Worm (Caenorhabditis elegans) whole organism, L4 larva: ENCODE results near the gene nuo-4.

Experiments used
- D1046.2 ChIP-seq: fragments of 200-800 bp; sonication (Bioruptor generic); IDR thresholded peaks from 2 replicates; pipeline ENCODE4 v1.3.6; 2022; ENCODE audit warnings: missing genetic modification characterization, missing compliant biosample characterization
- F10B5.3 ChIP-seq: sonication (generic microtip); optimal IDR thresholded peaks from 2 replicates; lab custom pipeline; 2016; ENCODE audit warnings: mild to moderate bottlenecking, missing genetic modification characterization, missing compliant biosample characterization
- F26F4.8 ChIP-seq: fragments of 200-800 bp; sonication (Bioruptor generic); conservative IDR thresholded peaks from 2 replicates; pipeline ENCODE4 v1.3.6; 2022; ENCODE audit warnings: missing genetic modification characterization, missing compliant biosample characterization
- F37D6.2 ChIP-seq: sonication (generic microtip); optimal IDR thresholded peaks from 2 replicates; lab custom pipeline; 2016; ENCODE audit warnings: mild to moderate bottlenecking, missing genetic modification characterization, missing compliant biosample characterization
- F44E2.7 ChIP-seq: fragments of 200-800 bp; sonication (Bioruptor generic); IDR thresholded peaks from 2 replicates; pipeline ENCODE4 v2.1.2; 2022; ENCODE audit warnings: missing genetic modification characterization, missing compliant biosample characterization
- R02D3.7 ChIP-seq: fragments of 150-350 bp; sonication (generic microtip); optimal IDR thresholded peaks from 3 replicates; lab custom pipeline; 2014; ENCODE audit warnings: missing biosample characterization, missing genetic modification characterization
- T20F7.1 ChIP-seq: fragments of 200-800 bp; sonication (Bioruptor generic); optimal IDR thresholded peaks from 2 replicates; lab custom pipeline; 2018; ENCODE audit warnings: mild to moderate bottlenecking, missing genetic modification characterization, missing compliant biosample characterization
- T26A8.4 ChIP-seq: fragments of 200-800 bp; sonication (Bioruptor generic); IDR thresholded peaks from 2 replicates; pipeline ENCODE4 v1.3.6; 2022; ENCODE audit warnings: missing genetic modification characterization, missing compliant biosample characterization
- arid-1 ChIP-seq: fragments of 200-800 bp; sonication (Bioruptor generic); conservative IDR thresholded peaks from 2 replicates; pipeline ENCODE4 v1.3.6; 2022; ENCODE audit warnings: missing genetic modification reagents, missing genetic modification characterization, missing compliant biosample characterization
- ceh-28 ChIP-seq: fragments of 150-350 bp; optimal IDR thresholded peaks from 2 replicates; lab custom pipeline; 2014; ENCODE audit warnings: missing biosample characterization, missing genetic modification reagents, missing genetic modification characterization
- ces-1 ChIP-seq: fragments of 150-350 bp; sonication (generic microtip); optimal IDR thresholded peaks from 4 replicates; lab custom pipeline; 2014; ENCODE audit warnings: missing biosample characterization, missing genetic modification reagents, missing genetic modification characterization
- cey-2 ChIP-seq: sonication (generic microtip); optimal IDR thresholded peaks from 3 replicates; lab custom pipeline; 2017; ENCODE audit warnings: missing genetic modification characterization, mild to moderate bottlenecking, missing compliant biosample characterization, antibody characterized with exemption, borderline replicate concordance; ENCODE audit not compliant: insufficient read depth
- ctbp-1 ChIP-seq: fragments of 200-800 bp; sonication (Bioruptor generic); IDR thresholded peaks from 2 replicates; pipeline ENCODE4 v1.3.6; 2022; ENCODE audit warnings: missing genetic modification reagents, missing genetic modification characterization, missing compliant biosample characterization
- daf-8 ChIP-seq: fragments of 200-800 bp; sonication (Bioruptor generic); IDR thresholded peaks from 2 replicates; pipeline ENCODE4 v1.3.6; 2022; ENCODE audit warnings: missing genetic modification characterization, missing compliant biosample characterization
- dmd-9 ChIP-seq: fragments of 200-800 bp; sonication (Bioruptor generic); IDR thresholded peaks from 2 replicates; pipeline ENCODE4 v1.3.6; 2022; ENCODE audit warnings: missing genetic modification reagents, missing genetic modification characterization, missing compliant biosample characterization
- dpl-1 ChIP-seq: fragments of 150-350 bp; optimal IDR thresholded peaks from 2 replicates; lab custom pipeline; 2014; ENCODE audit warnings: missing biosample characterization, missing genetic modification reagents, missing genetic modification characterization
- duxl-1 ChIP-seq: sonication (generic microtip); optimal IDR thresholded peaks from 2 replicates; lab custom pipeline; 2016; ENCODE audit warnings: mild to moderate bottlenecking, missing genetic modification characterization, moderate library complexity, missing compliant biosample characterization; ENCODE audit not compliant: poor library complexity
- dve-1 ChIP-seq: sonication (generic microtip); optimal IDR thresholded peaks from 2 replicates; lab custom pipeline; 2017; ENCODE audit warnings: antibody characterized with exemption, mild to moderate bottlenecking, missing genetic modification characterization, missing compliant biosample characterization; ENCODE audit not compliant: insufficient read depth
- egl-27 ChIP-seq: sonication (generic microtip); optimal IDR thresholded peaks from 3 replicates; lab custom pipeline; 2017; ENCODE audit warnings: missing biosample characterization, missing genetic modification reagents, missing genetic modification characterization
- fkh-10 ChIP-seq: fragments of 150-350 bp; optimal IDR thresholded peaks from 2 replicates; lab custom pipeline; 2014; ENCODE audit warnings: missing biosample characterization, missing genetic modification reagents, missing genetic modification characterization
- hlh-11 ChIP-seq: fragments of 200-800 bp; sonication (Bioruptor generic); optimal IDR thresholded peaks from 2 replicates; lab custom pipeline; 2018; ENCODE audit warnings: mild to moderate bottlenecking, missing genetic modification characterization, missing compliant biosample characterization
- hlh-30 ChIP-seq: sonication (generic microtip); optimal IDR thresholded peaks from 2 replicates; lab custom pipeline; 2017; ENCODE audit warnings: antibody characterized with exemption, mild to moderate bottlenecking, missing genetic modification characterization, missing compliant biosample characterization; ENCODE audit not compliant: insufficient read depth
- lim-7 ChIP-seq: fragments of 200-800 bp; sonication (Bioruptor generic); IDR thresholded peaks from 2 replicates; pipeline ENCODE4 v1.3.6; 2022; ENCODE audit warnings: missing genetic modification characterization, missing compliant biosample characterization
- lin-1 ChIP-seq: fragments of 200-800 bp; sonication (Bioruptor generic); IDR thresholded peaks from 2 replicates; pipeline ENCODE4 v1.3.6; 2022; ENCODE audit warnings: missing genetic modification reagents, missing genetic modification characterization, missing compliant biosample characterization
- lin-13 ChIP-seq: fragments of 150-350 bp; optimal IDR thresholded peaks from 2 replicates; lab custom pipeline; 2014; ENCODE audit warnings: missing biosample characterization, missing genetic modification reagents, missing genetic modification characterization
- lin-38 ChIP-seq: fragments of 200-800 bp; sonication (Bioruptor generic); IDR thresholded peaks from 2 replicates; pipeline ENCODE4 v1.3.6; 2022; ENCODE audit warnings: missing genetic modification reagents, missing genetic modification characterization, missing compliant biosample characterization
- lsy-2 ChIP-seq, 2 experiments: fragments of 150-350 bp in 1 of 2; sonication (generic microtip) in 1 of 2; optimal IDR thresholded peaks; 2 replicates each; lab custom pipeline; 2014 to 2017; ENCODE audit warnings: missing biosample characterization in 2 of 2, missing genetic modification characterization in 2 of 2
- madf-5 ChIP-seq, 2 experiments: fragments of 200-800 bp; sonication (Bioruptor generic); IDR thresholded peaks; 2 replicates each; pipeline ENCODE4 v1.3.6; 2022; ENCODE audit warnings: missing compliant biosample characterization in 2 of 2, missing genetic modification characterization in 2 of 2
- mdl-1 ChIP-seq, 2 experiments: fragments of 150-350 bp in 1 of 2; sonication (generic microtip) in 1 of 2; optimal IDR thresholded peaks; 2 replicates each; lab custom pipeline; 2014 to 2017; ENCODE audit warnings: missing biosample characterization in 2 of 2, missing genetic modification characterization in 2 of 2
- mdt-29 ChIP-seq: fragments of 200-800 bp; sonication (Bioruptor generic); IDR thresholded peaks from 2 replicates; pipeline ENCODE4 v1.3.6; 2022; ENCODE audit warnings: missing genetic modification reagents, missing genetic modification characterization, missing compliant biosample characterization
- mxl-3 ChIP-seq: fragments of 200-800 bp; sonication (Bioruptor generic); optimal IDR thresholded peaks from 2 replicates; lab custom pipeline; 2018; ENCODE audit warnings: mild to moderate bottlenecking, missing genetic modification characterization, missing compliant biosample characterization
- nhr-10 ChIP-seq: fragments of 150-350 bp; optimal IDR thresholded peaks from 2 replicates; lab custom pipeline; 2014; ENCODE audit warnings: missing biosample characterization, missing genetic modification characterization
- nhr-102 ChIP-seq: sonication (generic microtip); optimal IDR thresholded peaks from 2 replicates; lab custom pipeline; 2016; ENCODE audit warnings: mild to moderate bottlenecking, missing genetic modification characterization, moderate library complexity, missing compliant biosample characterization
- nhr-11 ChIP-seq: fragments of 150-350 bp; optimal IDR thresholded peaks from 2 replicates; lab custom pipeline; 2014; ENCODE audit warnings: missing biosample characterization, missing genetic modification characterization
- nhr-111 ChIP-seq: fragments of 200-800 bp; sonication (Bioruptor generic); optimal IDR thresholded peaks from 2 replicates; lab custom pipeline; 2018; ENCODE audit warnings: mild to moderate bottlenecking, missing genetic modification characterization, missing compliant biosample characterization
- nhr-28 ChIP-seq: fragments of 150-350 bp; optimal IDR thresholded peaks from 2 replicates; lab custom pipeline; 2014; ENCODE audit warnings: missing biosample characterization, missing genetic modification characterization
- nhr-41 ChIP-seq: fragments of 200-800 bp; sonication (Bioruptor generic); IDR thresholded peaks from 2 replicates; pipeline ENCODE4 v1.3.6; 2022; ENCODE audit warnings: missing genetic modification reagents, missing genetic modification characterization, missing compliant biosample characterization
- nhr-42 ChIP-seq: fragments of 200-800 bp; sonication (Bioruptor generic); IDR thresholded peaks from 2 replicates; pipeline ENCODE4 v1.3.6; 2022; ENCODE audit warnings: missing genetic modification characterization, missing compliant biosample characterization
- nhr-48 ChIP-seq: sonication (generic microtip); optimal IDR thresholded peaks from 2 replicates; lab custom pipeline; 2016; ENCODE audit warnings: mild to moderate bottlenecking, missing genetic modification characterization, missing compliant biosample characterization
- pha-4 ChIP-seq, 2 experiments: fragments of 150-350 bp in 1 of 2; fragments of 200-800 bp in 1 of 2; sonication (Bioruptor generic) in 1 of 2; IDR thresholded peaks in 1 of 2; optimal IDR thresholded peaks in 1 of 2; 2 replicates each; pipeline versions ENCODE4 v1.3.6 to Lab custom; 2014 to 2022; ENCODE audit warnings: missing genetic modification characterization in 2 of 2, missing genetic modification reagents in 2 of 2, missing biosample characterization in 1 of 2, missing compliant biosample characterization in 1 of 2
- pqm-1 ChIP-seq: sonication (generic microtip); optimal IDR thresholded peaks from 2 replicates; lab custom pipeline; 2017; ENCODE audit warnings: missing biosample characterization, missing genetic modification characterization
- rbr-2 ChIP-seq: sonication (generic microtip); optimal IDR thresholded peaks from 2 replicates; lab custom pipeline; 2016; ENCODE audit warnings: missing genotype, missing genetic modification characterization, missing compliant biosample characterization
- sdz-12 ChIP-seq: fragments of 200-800 bp; sonication (Bioruptor generic); optimal IDR thresholded peaks from 2 replicates; lab custom pipeline; 2018; ENCODE audit warnings: mild to moderate bottlenecking, missing genetic modification characterization, missing compliant biosample characterization
- set-16 ChIP-seq: fragments of 200-800 bp; sonication (Bioruptor generic); IDR thresholded peaks from 2 replicates; pipeline ENCODE4 v1.3.6; 2022; ENCODE audit warnings: missing genetic modification reagents, missing genetic modification characterization, missing compliant biosample characterization
- skn-1 ChIP-seq: fragments of 150-350 bp; optimal IDR thresholded peaks from 2 replicates; lab custom pipeline; 2014; ENCODE audit warnings: missing biosample characterization, missing genetic modification characterization
- spr-1 ChIP-seq: sonication (generic microtip); optimal IDR thresholded peaks from 2 replicates; lab custom pipeline; 2016; ENCODE audit warnings: mild to moderate bottlenecking, missing genetic modification characterization, missing compliant biosample characterization
- spr-3 ChIP-seq: fragments of 200-800 bp; sonication (Bioruptor generic); optimal IDR thresholded peaks from 2 replicates; lab custom pipeline; 2018; ENCODE audit warnings: mild to moderate bottlenecking, missing genetic modification characterization, missing compliant biosample characterization
- tra-1 ChIP-seq: fragments of 200-800 bp; sonication (Bioruptor generic); IDR thresholded peaks from 2 replicates; pipeline ENCODE4 v1.3.6; 2022; ENCODE audit warnings: missing genetic modification reagents, missing genetic modification characterization, missing compliant biosample characterization
- vab-7 ChIP-seq: fragments of 200-800 bp; sonication (Bioruptor generic); IDR thresholded peaks from 2 replicates; pipeline ENCODE4 v1.3.6; 2022; ENCODE audit warnings: missing genetic modification reagents, missing genetic modification characterization, missing compliant biosample characterization
- zfp-3 ChIP-seq: fragments of 200-800 bp; sonication (Bioruptor generic); conservative IDR thresholded peaks from 2 replicates; pipeline ENCODE4 v1.3.6; 2022; ENCODE audit warnings: missing genetic modification reagents, missing genetic modification characterization, missing compliant biosample characterization

The nuo-4 gene

DNA sequence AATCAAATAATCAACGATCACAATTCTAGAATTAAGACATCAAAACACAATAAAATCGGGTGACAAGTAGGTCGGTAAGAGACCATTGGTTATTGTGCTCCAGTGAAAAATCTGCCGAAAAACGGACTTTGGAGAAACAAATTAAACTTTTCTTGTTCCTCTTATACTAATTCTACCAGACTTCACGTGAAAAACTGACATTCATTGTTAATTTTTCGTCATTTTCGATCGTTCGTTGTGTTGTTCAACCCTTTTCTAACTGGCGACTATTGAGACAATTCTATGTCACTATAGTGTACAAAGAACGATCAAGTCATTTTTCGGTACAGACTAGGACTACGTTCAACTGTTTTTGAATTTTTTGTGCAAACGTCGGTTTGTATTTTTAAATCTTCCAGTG, 38.1 kb downstream of the nuo-4 start (continued):
- TF ChIP-seq fkh-10 (GFP tag; lab: Kevin White, UChicago), result no peak
- no peak for TF ChIP-seq lim-7
- TF ChIP-seq nhr-11 (tag; lab: Kevin White, UChicago), result no peak
- no peak for TF ChIP-seq mdt-29
- TF ChIP-seq pha-4 (GFP tag; IDR thresholded peaks at IDR 0.05; lab: Robert Waterston, UW), result no peak
- TF ChIP-seq pha-4 (tag; optimal IDR thresholded peaks at IDR 0.05; lab: Kevin White, UChicago), result no peak
- TF ChIP-seq F44E2.7 (GFP tag; lab: Robert Waterston, UW), result no peak
- no peak for TF ChIP-seq nhr-41
- no peak for TF ChIP-seq ceh-28 (tag; lab: Kevin White, UChicago)
- TF ChIP-seq nhr-111 (GFP tag; lab: Kevin White, UChicago), result no peak
- TF ChIP-seq mdl-1 (tag; optimal IDR thresholded peaks at IDR 0.05; lab: Kevin White, UChicago), result no peak
- peak; percentile 41 for TF ChIP-seq nhr-48
- no peak for TF ChIP-seq tra-1 (GFP tag; lab: Robert Waterston, UW)
- TF ChIP-seq madf-5 (GFP tag; IDR thresholded peaks at IDR 0.05; lab: Robert Waterston, UW), result no peak
- TF ChIP-seq ctbp-1, result no peak
- TF ChIP-seq egl-27 (tag; lab: Kevin White, UChicago), result no peak
- no peak for TF ChIP-seq lin-13 (GFP tag; lab: Kevin White, UChicago)
- TF ChIP-seq set-16, result no peak
- TF ChIP-seq F26F4.8, result no peak
- no peak for TF ChIP-seq R02D3.7
- TF ChIP-seq duxl-1 (tag; lab: Kevin White, UChicago), result peak; percentile 16
- TF ChIP-seq F37D6.2 (tag; lab: Kevin White, UChicago), result no peak
- TF ChIP-seq ces-1 (GFP tag; lab: Kevin White, UChicago), result no peak
- TF ChIP-seq D1046.2, result no peak
- TF ChIP-seq sdz-12 (GFP tag; lab: Kevin White, UChicago), result no peak
- TF ChIP-seq T20F7.1 (GFP tag; lab: Kevin White, UChicago), result peak; percentile 39
- no peak for TF ChIP-seq rbr-2 (tag; lab: Kevin White, UChicago)
- no peak for TF ChIP-seq zfp-3 (GFP tag; lab: Robert Waterston, UW)
- no peak for TF ChIP-seq vab-7 (GFP tag; lab: Robert Waterston, UW)
- TF ChIP-seq spr-3 (GFP tag; lab: Kevin White, UChicago), result no peak
- no peak for TF ChIP-seq F10B5.3
- peak; percentile 27 for TF ChIP-seq hlh-11 (tag; lab: Kevin White, UChicago)
- no peak for TF ChIP-seq nhr-42 (GFP tag; lab: Robert Waterston, UW)
- no peak for TF ChIP-seq T26A8.4 (GFP tag; lab: Robert Waterston, UW)
- TF ChIP-seq dpl-1 (GFP tag; lab: Kevin White, UChicago), result no peak
- 0 out of 2 replicates have a peak, but pooled peaks have one; percentile 14 for TF ChIP-seq arid-1 (GFP tag; lab: Robert Waterston, UW)
- no peak for TF ChIP-seq daf-8 (GFP tag; lab: Robert Waterston, UW)
- TF ChIP-seq dve-1 (tag; lab: Kevin White, UChicago), result peak; percentile 64
- no peak for TF ChIP-seq spr-1 (tag; lab: Kevin White, UChicago)
- no peak for TF ChIP-seq skn-1 (tag; lab: Kevin White, UChicago)
- TF ChIP-seq lin-38 (GFP tag; lab: Robert Waterston, UW), result no peak
- TF ChIP-seq hlh-30 (tag; lab: Kevin White, UChicago), result peak; percentile 37
- TF ChIP-seq mxl-3 (GFP tag; lab: Kevin White, UChicago), result no peak
- peak; percentile 63 for TF ChIP-seq nhr-28 (tag; lab: Kevin White, UChicago)
- peak; percentile 12 for TF ChIP-seq pqm-1 (tag; lab: Kevin White, UChicago)
- no peak for TF ChIP-seq cey-2 (tag; lab: Kevin White, UChicago)
- TF ChIP-seq lsy-2 (tag; optimal IDR thresholded peaks at IDR 0.05; lab: Kevin White, UChicago), result peak in 1 of 2 experiments; percentile 66
- no peak for TF ChIP-seq nhr-102 (tag; lab: Kevin White, UChicago)
- no peak for TF ChIP-seq dmd-9 (GFP tag; lab: Robert Waterston, UW)
- no peak for TF ChIP-seq lin-1 (GFP tag; lab: Robert Waterston, UW)
- peak; percentile 33 for TF ChIP-seq nhr-10 (tag; lab: Kevin White, UChicago)
